Worm (Caenorhabditis elegans) whole organism, early embryonic: ENCODE data around the gene tbcc-1.

Experiments used
- B0310.2 ChIP-seq: sonication (generic microtip); optimal IDR thresholded peaks from 2 replicates; lab custom pipeline; 2016; ENCODE audit warnings: mild to moderate bottlenecking, missing genetic modification characterization, missing compliant biosample characterization
- F13C5.2 ChIP-seq: sonication (generic microtip); optimal IDR thresholded peaks from 2 replicates; lab custom pipeline; 2017; ENCODE audit warnings: mild to moderate bottlenecking, missing genetic modification characterization, inconsistent platforms, missing compliant biosample characterization
- aly-1 ChIP-seq: sonication (generic microtip); optimal IDR thresholded peaks from 2 replicates; lab custom pipeline; 2016; ENCODE audit warnings: missing genetic modification characterization, missing compliant biosample characterization
- ama-1 ChIP-seq: fragments of 150-350 bp; optimal IDR thresholded peaks from 2 replicates; lab custom pipeline; 2014
- ceh-13 ChIP-seq: fragments of 200-800 bp; sonication (Bioruptor generic); optimal IDR thresholded peaks from 2 replicates; lab custom pipeline; 2018; ENCODE audit warnings: mild to moderate bottlenecking, missing genetic modification characterization, missing compliant biosample characterization
- ceh-36 ChIP-seq: sonication (generic microtip); optimal IDR thresholded peaks from 2 replicates; lab custom pipeline; 2016; ENCODE audit warnings: missing genetic modification characterization, inconsistent platforms, missing compliant biosample characterization
- ets-7 ChIP-seq: sonication (generic microtip); optimal IDR thresholded peaks from 2 replicates; lab custom pipeline; 2016; ENCODE audit warnings: missing genotype, missing genetic modification characterization, missing compliant biosample characterization
- flt-1 ChIP-seq: fragments of 200-800 bp; sonication (Bioruptor generic); IDR thresholded peaks from 2 replicates; pipeline ENCODE4 v1.3.6; 2022; ENCODE audit warnings: missing genetic modification characterization, missing compliant biosample characterization
- hmbx-1 ChIP-seq: sonication (generic microtip); optimal IDR thresholded peaks from 2 replicates; lab custom pipeline; 2016; ENCODE audit warnings: mild to moderate bottlenecking, missing genetic modification characterization, missing compliant biosample characterization
- hmg-4 ChIP-seq: fragments of 200-800 bp; sonication (Bioruptor generic); optimal IDR thresholded peaks from 2 replicates; lab custom pipeline; 2018; ENCODE audit warnings: mild to moderate bottlenecking, missing genetic modification characterization, missing compliant biosample characterization
- pes-1 ChIP-seq: fragments of 200-800 bp; sonication (Bioruptor generic); IDR thresholded peaks from 2 replicates; pipeline ENCODE4 v1.3.6; 2022; ENCODE audit warnings: missing genetic modification reagents, missing genetic modification characterization, missing compliant biosample characterization
- scrt-1 ChIP-seq: fragments of 200-800 bp; sonication (Bioruptor generic); IDR thresholded peaks from 2 replicates; pipeline ENCODE4 v1.3.6; 2022; ENCODE audit warnings: missing genetic modification characterization, missing compliant biosample characterization
- tra-4 ChIP-seq: sonication (generic microtip); optimal IDR thresholded peaks from 2 replicates; lab custom pipeline; 2017; ENCODE audit warnings: missing genetic modification characterization, missing compliant biosample characterization

DNA sequence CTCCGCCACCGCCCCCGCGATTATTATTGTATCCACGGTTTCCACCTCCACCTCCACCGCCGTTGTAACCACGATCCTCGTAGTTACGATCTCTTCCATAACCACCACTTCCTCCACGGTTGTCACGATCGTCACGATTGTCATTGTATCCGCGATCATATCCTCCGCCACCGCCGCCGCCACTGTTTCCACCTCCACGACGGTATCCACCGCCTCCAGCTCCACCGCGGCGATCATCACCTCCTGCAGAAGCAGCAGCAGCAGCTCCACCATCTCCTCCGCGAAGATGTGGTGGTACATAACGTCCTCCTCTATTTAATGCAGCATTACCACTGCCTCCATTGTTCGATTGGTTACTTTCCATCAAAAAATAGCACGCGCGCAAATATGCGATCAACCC is 9.6 kb upstream of the tbcc-1 start, which contains the start of gene laf-1:
- TF ChIP-seq flt-1 (GFP tag; lab: Robert Waterston, UW) (no peak), ama-1 (no peak), pes-1 (GFP tag; lab: Robert Waterston, UW) (no peak), tra-4 (no peak), B0310.2 (tag; lab: Kevin White, UChicago) (no peak), hmbx-1 (tag; lab: Kevin White, UChicago) (no peak), ceh-36 (tag; lab: Kevin White, UChicago) (no peak), scrt-1 (GFP tag; lab: Robert Waterston, UW) (no peak), aly-1 (tag; lab: Kevin White, UChicago) (no peak), F13C5.2 (tag; lab: Kevin White, UChicago) (no peak), ets-7 (tag; lab: Kevin White, UChicago) (no peak), ceh-13 (GFP tag; lab: Kevin White, UChicago) (no peak), hmg-4 (GFP tag; lab: Kevin White, UChicago) (no peak)
